Fruit fly (Drosophila melanogaster) whole organism, pupa: ENCODE data around the gene CG3176.

Experiments used
- CG10348 ChIP-seq: fragments of 200-800 bp; sonication (Bioruptor generic); IDR thresholded peaks from 2 replicates; pipeline ENCODE4 v1.3.6; 2022; ENCODE audit warnings: missing biosample characterization, missing genetic modification characterization
- CG12605 ChIP-seq: fragments of 200-800 bp; sonication (Bioruptor generic); IDR thresholded peaks from 2 replicates; pipeline ENCODE4 v1.3.6; 2022; ENCODE audit warnings: missing biosample characterization, missing genetic modification characterization
- CG13204 ChIP-seq: fragments of 200-800 bp; sonication (Bioruptor generic); optimal IDR thresholded peaks from 2 replicates; lab custom pipeline; 2018; ENCODE audit warnings: missing biosample characterization, mild to moderate bottlenecking, missing genetic modification characterization, moderate library complexity
- CG14655 ChIP-seq: fragments of 200-800 bp; sonication (Bioruptor generic); optimal IDR thresholded peaks from 3 replicates; lab custom pipeline; 2017; ENCODE audit warnings: mild to moderate bottlenecking, missing biosample characterization, missing genetic modification reagents, missing genetic modification characterization
- CG15710 ChIP-seq: fragments of 200-800 bp; sonication (Bioruptor generic); optimal IDR thresholded peaks from 2 replicates; lab custom pipeline; 2018; ENCODE audit warnings: missing biosample characterization, mild to moderate bottlenecking, missing genetic modification characterization, moderate library complexity
- CG17806 ChIP-seq: fragments of 200-800 bp; sonication (Bioruptor generic); optimal IDR thresholded peaks from 2 replicates; lab custom pipeline; 2018; ENCODE audit warnings: missing biosample characterization, mild to moderate bottlenecking, missing genetic modification characterization, moderate library complexity
- CG32121 ChIP-seq: fragments of 200-800 bp; sonication (Bioruptor generic); IDR thresholded peaks from 2 replicates; pipeline ENCODE4 v1.3.6; 2022; ENCODE audit warnings: missing biosample characterization, missing genetic modification characterization
- CG34367 ChIP-seq: fragments of 200-800 bp; sonication (Bioruptor generic); optimal IDR thresholded peaks from 2 replicates; lab custom pipeline; 2018; ENCODE audit warnings: missing biosample characterization, mild to moderate bottlenecking, missing genetic modification characterization
- CG4496 ChIP-seq: fragments of 200-800 bp; sonication (Bioruptor generic); IDR thresholded peaks from 3 replicates; pipeline ENCODE4 v1.3.6; 2022; ENCODE audit warnings: missing biosample characterization, missing genetic modification characterization
- CG8159 ChIP-seq: fragments of 200-800 bp; sonication (Bioruptor generic); optimal IDR thresholded peaks from 3 replicates; lab custom pipeline; 2018; ENCODE audit warnings: missing biosample characterization, mild to moderate bottlenecking, missing genetic modification characterization, moderate library complexity
- CG8301 ChIP-seq: fragments of 200-800 bp; sonication (Bioruptor generic); optimal IDR thresholded peaks from 2 replicates; lab custom pipeline; 2018; ENCODE audit warnings: missing biosample characterization, mild to moderate bottlenecking, missing genetic modification characterization
- CG9948 ChIP-seq: fragments of 200-800 bp; sonication (Bioruptor generic); optimal IDR thresholded peaks from 2 replicates; lab custom pipeline; 2018; ENCODE audit warnings: missing biosample characterization, mild to moderate bottlenecking, missing genetic modification characterization, moderate library complexity
- D1 ChIP-seq: fragments of 200-800 bp; sonication (Bioruptor generic); optimal IDR thresholded peaks from 2 replicates; lab custom pipeline; 2018; ENCODE audit warnings: missing biosample characterization, mild to moderate bottlenecking, missing genetic modification characterization, moderate library complexity
- EcR ChIP-seq: fragments of 200-800 bp; sonication (Bioruptor generic); optimal IDR thresholded peaks from 3 replicates; lab custom pipeline; 2019; ENCODE audit warnings: missing biosample characterization, missing genetic modification characterization, mild to moderate bottlenecking, moderate library complexity, missing genetic modification reagents
- Ets98B ChIP-seq: fragments of 200-800 bp; sonication (Bioruptor generic); IDR thresholded peaks from 2 replicates; pipeline ENCODE4 v1.3.6; 2022; ENCODE audit warnings: missing biosample characterization, missing genetic modification characterization
- Pif1A ChIP-seq: fragments of 200-800 bp; sonication (Bioruptor generic); optimal IDR thresholded peaks from 3 replicates; lab custom pipeline; 2016; ENCODE audit warnings: missing biosample characterization, missing genetic modification characterization
- Pif1B ChIP-seq: fragments of 200-800 bp; sonication (Bioruptor generic); optimal IDR thresholded peaks from 3 replicates; lab custom pipeline; 2016; ENCODE audit warnings: missing biosample characterization, missing genetic modification characterization
- Snoo ChIP-seq: fragments of 200-800 bp; sonication (Bioruptor generic); optimal IDR thresholded peaks from 3 replicates; lab custom pipeline; 2017; ENCODE audit warnings: missing biosample characterization, mild to moderate bottlenecking, missing genetic modification characterization, inconsistent platforms
- fd96Ca ChIP-seq: fragments of 200-800 bp; sonication (Bioruptor generic); IDR thresholded peaks from 3 replicates; pipeline ENCODE4 v1.3.6; 2022; ENCODE audit warnings: missing biosample characterization, missing genetic modification characterization
- gl ChIP-seq: fragments of 200-800 bp; sonication (Bioruptor generic); optimal IDR thresholded peaks from 2 replicates; lab custom pipeline; 2018; ENCODE audit warnings: missing biosample characterization, mild to moderate bottlenecking, missing genetic modification characterization
- rn ChIP-seq: fragments of 200-800 bp; sonication (Bioruptor generic); IDR thresholded peaks from 2 replicates; pipeline ENCODE4 v1.3.6; 2022; ENCODE audit warnings: missing biosample characterization, missing genetic modification characterization

The CG3176 gene

dm6 chrX:498924-499588 lies 17.4 kb downstream of the CG3176 start:
- TF ChIP-seq Pif1B (GFP tag; lab: Kevin White, UChicago), result no peak
- TF ChIP-seq EcR (GFP tag; lab: Kevin White, UChicago), result peak; percentile 74
- no peak for TF ChIP-seq Pif1A
- no peak for TF ChIP-seq CG13204

- no peak for TF ChIP-seq Pif1A
- TF ChIP-seq gl (tag; lab: Kevin White, UChicago), result peak; percentile 26
- TF ChIP-seq fd96Ca (GFP tag; lab: Robert Waterston, UW), result peak; percentile 84
- TF ChIP-seq Snoo, result peak; percentile 61
- peak; percentile 61 for TF ChIP-seq Pif1B (GFP tag; lab: Kevin White, UChicago)
- TF ChIP-seq CG34367 (tag; lab: Kevin White, UChicago), result peak; percentile 67
- TF ChIP-seq CG10348 (GFP tag; lab: Robert Waterston, UW), result peak; percentile 37; the same call in 1 of the 2 replicates
- peak; percentile 76 for TF ChIP-seq CG8159 (tag; lab: Kevin White, UChicago)
- TF ChIP-seq CG12605 (GFP tag; lab: Robert Waterston, UW), result peak; percentile 34; the same call in 1 of the 2 replicates
- no peak for TF ChIP-seq D1 (tag; lab: Kevin White, UChicago)
- TF ChIP-seq CG17806 (tag; lab: Kevin White, UChicago), result peak; percentile 63
- TF ChIP-seq CG8301 (tag; lab: Kevin White, UChicago), result peak; percentile 77
- no peak for TF ChIP-seq EcR (GFP tag; lab: Kevin White, UChicago)
- peak; percentile 81 for TF ChIP-seq CG32121 (GFP tag; lab: Robert Waterston, UW)
- no peak for TF ChIP-seq CG14655
- peak; percentile 67 for TF ChIP-seq CG15710 (tag; lab: Kevin White, UChicago)
- peak; percentile 70 for TF ChIP-seq CG9948 (tag; lab: Kevin White, UChicago)
- peak; percentile 29; the same call in 1 of the 2 replicates for TF ChIP-seq rn (GFP tag; lab: Robert Waterston, UW)
- peak; percentile 56 for TF ChIP-seq Ets98B (GFP tag; lab: Robert Waterston, UW)
- TF ChIP-seq CG4496, result peak; percentile 66
- TF ChIP-seq CG13204, result peak; percentile 69
Measured at dm6 chrX:499589-500041, 18.0 kb downstream of the CG3176 start.

dm6 chrX:509117-509516 lies 27.5 kb downstream of the CG3176 start, which contains the start of gene arg:
arg (plus strand) TSS chrX:509435.
- TF ChIP-seq fd96Ca (GFP tag; lab: Robert Waterston, UW), result no peak
- no peak for TF ChIP-seq CG9948 (tag; lab: Kevin White, UChicago)
- peak; percentile 65 for TF ChIP-seq EcR (GFP tag; lab: Kevin White, UChicago)

- TF ChIP-seq CG9948 (tag; lab: Kevin White, UChicago) (no peak), Ets98B (GFP tag; lab: Robert Waterston, UW) (no peak), CG17806 (tag; lab: Kevin White, UChicago) (no peak), CG13204 (no peak), CG34367 (tag; lab: Kevin White, UChicago) (no peak), EcR (GFP tag; lab: Kevin White, UChicago) (no peak)
Measured at dm6 chrX:510528-510927, 28.9 kb downstream of the CG3176 start.

- TF ChIP-seq Pif1B (GFP tag; lab: Kevin White, UChicago), result no peak
- no peak for TF ChIP-seq Ets98B (GFP tag; lab: Robert Waterston, UW)
- no peak for TF ChIP-seq Pif1A
- no peak for TF ChIP-seq CG15710 (tag; lab: Kevin White, UChicago)
- TF ChIP-seq CG32121 (GFP tag; lab: Robert Waterston, UW), result no peak
- TF ChIP-seq EcR (GFP tag; lab: Kevin White, UChicago), result no peak
- TF ChIP-seq CG17806 (tag; lab: Kevin White, UChicago), result no peak
- TF ChIP-seq CG8301 (tag; lab: Kevin White, UChicago), result no peak
- TF ChIP-seq CG4496, result no peak
Measured at dm6 chrX:512527-512926, 30.9 kb downstream of the CG3176 start.

- no peak for TF ChIP-seq Pif1A
- TF ChIP-seq Snoo, result no peak
- no peak for TF ChIP-seq CG13204
- no peak for TF ChIP-seq CG4496
- TF ChIP-seq rn (GFP tag; lab: Robert Waterston, UW), result no peak
- no peak for TF ChIP-seq CG8301 (tag; lab: Kevin White, UChicago)
- no peak for TF ChIP-seq Ets98B (GFP tag; lab: Robert Waterston, UW)
- TF ChIP-seq fd96Ca (GFP tag; lab: Robert Waterston, UW), result no peak
- TF ChIP-seq gl (tag; lab: Kevin White, UChicago), result no peak
- no peak for TF ChIP-seq Pif1B (GFP tag; lab: Kevin White, UChicago)
- no peak for TF ChIP-seq CG14655
- no peak for TF ChIP-seq CG8159 (tag; lab: Kevin White, UChicago)
- no peak for TF ChIP-seq CG9948 (tag; lab: Kevin White, UChicago)
- no peak for TF ChIP-seq CG12605 (GFP tag; lab: Robert Waterston, UW)
- no peak for TF ChIP-seq CG32121 (GFP tag; lab: Robert Waterston, UW)
- no peak for TF ChIP-seq CG17806 (tag; lab: Kevin White, UChicago)
Measured at dm6 chrX:515676-516075, 34.0 kb downstream of the CG3176 start.
